Worm (Caenorhabditis elegans): ENCODE results near the gene ZK185.3.

DNA sequence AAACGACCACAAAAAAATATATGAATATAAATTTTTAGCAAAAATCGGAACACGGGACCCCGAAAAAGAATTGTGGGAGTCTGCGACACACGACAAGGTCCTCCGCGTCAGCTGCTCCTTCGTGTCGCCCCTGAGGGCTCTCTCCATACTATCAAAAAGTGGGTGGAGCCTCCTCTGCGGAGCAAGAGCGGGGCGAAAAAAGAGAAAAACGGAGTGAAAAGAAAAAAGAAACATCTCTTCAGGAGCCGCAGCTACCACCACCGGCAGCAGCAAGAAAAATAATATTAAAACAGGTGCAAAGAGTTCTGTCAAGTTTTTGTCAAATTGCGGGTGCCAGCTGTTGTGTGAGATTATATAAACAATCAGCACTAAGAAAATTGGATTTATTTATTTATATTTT lies 23.6 kb downstream of the ZK185.3 start, which contains the start of gene gbb-2:
- TF ChIP-seq pha-4 (tag; optimal IDR thresholded peaks at IDR 0.05) (no peak), nhr-76 (tag; optimal IDR thresholded peaks at IDR 0.05) (no peak), unc-39 (tag; optimal IDR thresholded peaks at IDR 0.05) (no peak), daf-12 (tag; optimal IDR thresholded peaks at IDR 0.05) (no peak), pqm-1 (tag; optimal IDR thresholded peaks at IDR 0.05) (no peak), ama-1 (optimal IDR thresholded peaks at IDR 0.05) (no peak), lin-39 (tag; optimal IDR thresholded peaks at IDR 0.05) (peak; percentile 40), mdl-1 (tag; optimal IDR thresholded peaks at IDR 0.05) (no peak), ceh-16 (tag; optimal IDR thresholded peaks at IDR 0.05) (no peak), unc-62 (GFP tag; optimal IDR thresholded peaks at IDR 0.05) (no peak)

Data from whole organism, L3 larva.